Fruit fly (Drosophila melanogaster) whole organism, wandering third instar larva: Measurements from ENCODE around the gene CG4133.

Experiments
- Dfd ChIP-seq: fragments of >200 bp; optimal IDR thresholded peaks from 2 replicates; lab custom pipeline; 2017; ENCODE audit warnings: missing biosample characterization, missing genetic modification characterization
- Dif ChIP-seq: fragments of 200-275, 200-300 bp; sonication (Bioruptor generic); optimal IDR thresholded peaks from 2 replicates; lab custom pipeline; 2018; ENCODE audit warnings: missing biosample characterization, missing genetic modification characterization; ENCODE audit not compliant: partially characterized antibody
- HLH106 ChIP-seq: fragments of 200-800 bp; optimal IDR thresholded peaks from 3 replicates; lab custom pipeline; 2019; ENCODE audit warnings: missing biosample characterization, mild to moderate bottlenecking, missing genetic modification characterization, moderate library complexity
- Hnf4 ChIP-seq: fragments of 200-800 bp; sonication (Bioruptor generic); optimal IDR thresholded peaks from 2 replicates; lab custom pipeline; 2016; ENCODE audit warnings: missing biosample characterization, mild to moderate bottlenecking, missing genetic modification characterization
- Myc ChIP-seq: fragments of >200 bp; optimal IDR thresholded peaks from 2 replicates; lab custom pipeline; 2017
- dl ChIP-seq, 2 experiments: fragments of 175-275, 200-275 bp in 1 of 2; fragments of 200-275 bp in 1 of 2; sonication (Bioruptor generic); optimal IDR thresholded peaks; lab custom pipeline; 2018; ENCODE audit warnings: mild to moderate bottlenecking in 2 of 2, missing biosample characterization in 2 of 2, missing genetic modification characterization in 2 of 2, moderate library complexity in 2 of 2; ENCODE audit not compliant: partially characterized antibody in 2 of 2, insufficient read depth in 1 of 2
- dmrt93B ChIP-seq: fragments of 200-800 bp; sonication (Bioruptor generic); optimal IDR thresholded peaks from 2 replicates; lab custom pipeline; 2018; ENCODE audit warnings: missing biosample characterization, mild to moderate bottlenecking, missing genetic modification characterization
- jim ChIP-seq: fragments of 175-275, 200-325 bp; sonication (Bioruptor generic); optimal IDR thresholded peaks from 2 replicates; lab custom pipeline; 2016; ENCODE audit warnings: missing biosample characterization, mild to moderate bottlenecking, missing genetic modification characterization
- psq ChIP-seq: fragments of 200-800 bp; sonication (Bioruptor generic); optimal IDR thresholded peaks from 3 replicates; lab custom pipeline; 2017; ENCODE audit warnings: missing biosample characterization, mild to moderate bottlenecking, missing genetic modification characterization, moderate library complexity
- rgr ChIP-seq: fragments of 200-800 bp; sonication (Bioruptor generic); optimal IDR thresholded peaks from 3 replicates; lab custom pipeline; 2016; ENCODE audit warnings: missing biosample characterization, mild to moderate bottlenecking, missing genetic modification characterization
- tai ChIP-seq: sonication (Bioruptor generic); optimal IDR thresholded peaks from 2 replicates; lab custom pipeline; 2016; ENCODE audit warnings: missing biosample characterization, missing genetic modification characterization
- usp ChIP-seq: fragments of >200 bp; optimal IDR thresholded peaks from 2 replicates; lab custom pipeline; 2017; ENCODE audit warnings: missing biosample characterization, missing genetic modification characterization

DNA sequence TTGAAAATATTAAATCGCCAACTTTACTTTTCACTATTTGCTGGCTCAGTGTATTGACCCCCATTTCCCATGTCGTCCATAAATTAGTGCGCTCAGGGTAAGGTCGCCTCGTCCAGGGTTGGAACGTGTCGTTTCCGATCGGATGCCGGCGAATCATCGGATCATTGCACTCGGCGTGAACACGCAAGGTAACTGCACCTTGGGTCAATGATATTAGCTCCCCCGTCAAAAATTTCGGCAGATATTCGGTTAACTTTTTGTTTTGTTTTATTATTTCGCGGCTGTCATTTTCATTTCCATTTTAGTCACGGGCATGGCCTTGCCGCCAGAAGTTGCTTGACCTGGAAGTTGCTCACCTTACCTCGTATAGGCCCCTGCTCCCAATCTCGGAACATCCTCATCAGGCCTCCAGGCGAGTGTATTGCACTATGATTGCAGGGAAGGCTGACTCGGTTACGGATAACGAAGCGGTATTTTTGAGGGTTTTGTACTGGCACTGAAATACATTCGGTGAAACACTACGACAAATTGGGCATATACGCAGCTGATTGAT is 33.3 kb downstream of the CG4133 start:
- TF ChIP-seq dl (GFP tag; optimal IDR thresholded peaks at IDR 0.05; lab: Kevin White, UChicago; ENCODE audit: insufficient read depth in 1 of 2, partially characterized antibody in 2 of 2) (no peak), Dfd (GFP tag; lab: Kevin White, UChicago) (no peak), tai (GFP tag; lab: Kevin White, UChicago) (peak; percentile 74), usp (GFP tag; lab: Kevin White, UChicago) (no peak), jim (GFP tag; lab: Kevin White, UChicago) (peak; percentile 67), Hnf4 (GFP tag; lab: Kevin White, UChicago) (no peak), Dif (GFP tag; lab: Kevin White, UChicago) (no peak), dmrt93B (GFP tag; lab: Kevin White, UChicago) (no peak), rgr (no peak), Myc (lab: Kevin White, UChicago) (no peak), psq (GFP tag; lab: Kevin White, UChicago) (no peak), HLH106 (tag; lab: Kevin White, UChicago) (no peak)
